Fruit fly (Drosophila melanogaster): ENCODE data around the gene CG11590.

DNA sequence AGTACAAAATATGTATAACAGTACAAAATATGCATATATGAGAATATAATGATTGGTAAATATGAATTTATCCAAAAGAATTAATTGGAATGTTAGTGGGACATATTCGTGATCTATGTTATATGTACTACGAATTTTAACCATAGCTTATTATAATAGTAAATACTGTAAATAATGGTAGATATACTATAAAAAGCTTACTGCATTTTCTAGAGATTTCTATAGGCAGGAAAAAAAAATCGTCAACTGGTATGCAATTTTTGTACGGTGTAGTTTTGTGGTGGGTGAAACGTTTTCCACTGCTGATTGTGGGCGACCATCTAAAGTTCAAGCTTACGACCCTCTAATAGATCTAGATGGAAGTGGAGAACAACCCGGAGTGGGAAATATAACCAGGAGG is 16.9 kb downstream of the CG11590 start:
- TF ChIP-seq CTCF (optimal IDR thresholded peaks at IDR 0.05) (no peak), CG8478 (optimal IDR thresholded peaks at IDR 0.05) (no peak)

Data from S2 (cell line).